Fruit fly (Drosophila melanogaster) whole organism, embryonic: ENCODE measurements around the gene blot.
A peak's percentile ranks its signal among the peaks of the same experiment; 100 is the strongest.

ENCODE experiments used
- CG11696 ChIP-seq: fragments of 200-800 bp; sonication (Bioruptor generic); IDR thresholded peaks from 2 replicates; pipeline ENCODE4 v1.3.6; 2022; ENCODE audit warnings: missing biosample characterization, missing genetic modification characterization
- CHES-1-like ChIP-seq: fragments of 200-800 bp; sonication (Bioruptor generic); optimal IDR thresholded peaks from 2 replicates; lab custom pipeline; 2016; ENCODE audit warnings: missing biosample characterization, missing genetic modification characterization
- Hey ChIP-seq: fragments of 200-800 bp; sonication (Bioruptor generic); optimal IDR thresholded peaks from 3 replicates; lab custom pipeline; 2018; ENCODE audit warnings: missing biosample characterization, mild to moderate bottlenecking, missing genetic modification characterization
- abd-A ChIP-seq: fragments of 200-800 bp; sonication (Bioruptor generic); optimal IDR thresholded peaks from 3 replicates; lab custom pipeline; 2019; ENCODE audit warnings: missing biosample characterization, mild to moderate bottlenecking, missing genetic modification characterization, moderate library complexity
- fd3F ChIP-seq: fragments of 200-800 bp; sonication (Bioruptor generic); optimal IDR thresholded peaks from 2 replicates; lab custom pipeline; 2018; ENCODE audit warnings: missing biosample characterization, mild to moderate bottlenecking, missing genetic modification characterization, moderate library complexity
- mirr ChIP-seq: fragments of 200-800 bp; sonication (Bioruptor generic); optimal IDR thresholded peaks from 3 replicates; lab custom pipeline; 2018; ENCODE audit warnings: missing biosample characterization, mild to moderate bottlenecking, missing genetic modification characterization

blot gene

DNA sequence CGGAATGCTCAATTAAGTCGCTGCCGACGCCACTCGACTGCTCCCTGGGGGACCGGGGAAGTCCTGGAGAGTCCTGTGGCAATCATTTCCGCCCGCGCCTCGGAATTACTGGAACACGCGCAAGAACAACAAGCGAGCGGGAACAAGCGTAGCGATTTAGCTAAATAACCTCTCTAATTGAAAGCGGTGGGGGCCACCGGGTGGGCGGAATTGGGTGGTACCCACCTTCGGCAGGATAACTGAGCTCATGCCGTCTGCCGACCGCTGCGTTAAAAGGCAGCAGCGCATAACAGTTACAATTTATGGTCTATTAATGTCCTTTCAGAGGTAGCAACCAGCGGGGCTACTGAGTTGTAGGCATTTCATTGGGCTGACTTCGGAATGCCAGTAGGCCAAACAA is 74.9 kb downstream of the blot start:
- no peak for TF ChIP-seq fd3F (GFP tag; lab: Kevin White, UChicago)
- TF ChIP-seq Hey: peak; percentile 72
- TF ChIP-seq abd-A (tag; lab: Kevin White, UChicago): peak; percentile 91
- TF ChIP-seq CHES-1-like (GFP tag; lab: Kevin White, UChicago): no peak
- no peak for TF ChIP-seq CG11696 (GFP tag; lab: Robert Waterston, UW)
- TF ChIP-seq mirr (GFP tag; lab: Kevin White, UChicago): peak; percentile 14
